Worm (Caenorhabditis elegans): ENCODE measurements around the gene npp-25.
A peak's percentile ranks its signal among the peaks of the same experiment; 100 is the strongest.

The npp-25 gene

ce11 chrIII:12945072-12945471, 19.3 kb upstream of the npp-25 start:
- TF ChIP-seq dve-1 (tag; optimal IDR thresholded peaks at IDR 0.05) (peak; percentile 42), ets-4 (tag; optimal IDR thresholded peaks at IDR 0.05) (no peak)

- TF ChIP-seq lim-6 (tag; optimal IDR thresholded peaks at IDR 0.05) (no peak), nfya-1 (tag; optimal IDR thresholded peaks at IDR 0.05) (peak; percentile 98)
Observed at ce11 chrIII:12944064-12944463, 18.3 kb upstream of the npp-25 start.

- no peak for TF ChIP-seq C38D4.7 (GFP tag; optimal IDR thresholded peaks at IDR 0.05)
- no peak for TF ChIP-seq ceh-6 (GFP tag; optimal IDR thresholded peaks at IDR 0.05)
- no peak for TF ChIP-seq hlh-30 (tag; optimal IDR thresholded peaks at IDR 0.05; ENCODE audit: insufficient read depth)
- TF ChIP-seq ceh-14 (tag; optimal IDR thresholded peaks at IDR 0.05): no peak
- no peak for TF ChIP-seq nhr-232 (tag; optimal IDR thresholded peaks at IDR 0.05)
- TF ChIP-seq ceh-18 (tag; optimal IDR thresholded peaks at IDR 0.05): no peak
- TF ChIP-seq ceh-45 (GFP tag; IDR thresholded peaks at IDR 0.05): no peak
- no peak for TF ChIP-seq F13H6.1 (tag; optimal IDR thresholded peaks at IDR 0.05)
- TF ChIP-seq nfya-1 (tag; optimal IDR thresholded peaks at IDR 0.05): no peak
- TF ChIP-seq rnt-1 (tag; optimal IDR thresholded peaks at IDR 0.05): no peak
- no peak for TF ChIP-seq unc-42 (tag; optimal IDR thresholded peaks at IDR 0.05)
- no peak for TF ChIP-seq pros-1 (tag; optimal IDR thresholded peaks at IDR 0.05)
- TF ChIP-seq elt-4 (tag; optimal IDR thresholded peaks at IDR 0.05): no peak
- no peak for TF ChIP-seq sdc-2 (tag; optimal IDR thresholded peaks at IDR 0.05)
Observed at ce11 chrIII:12942307-12942706, 16.5 kb upstream of the npp-25 start, which contains the start of gene unc-25. TSS of gene unc-25 (plus strand) at chrIII:12942651.

- TF ChIP-seq F13H6.1 (tag; optimal IDR thresholded peaks at IDR 0.05): no peak
Observed at ce11 chrIII:12934417-12934816, 8.6 kb upstream of the npp-25 start, which contains the start of gene epg-3. TSS of gene epg-3 (plus strand) at chrIII:12934717.

- no peak for TF ChIP-seq sox-4 (tag; optimal IDR thresholded peaks at IDR 0.05)
- TF ChIP-seq fax-1 (tag; optimal IDR thresholded peaks at IDR 0.05): no peak
- no peak for TF ChIP-seq ama-1 (optimal IDR thresholded peaks at IDR 0.05)
- no peak for TF ChIP-seq npax-4 (tag; optimal IDR thresholded peaks at IDR 0.05)
- no peak for TF ChIP-seq mec-3 (tag; optimal IDR thresholded peaks at IDR 0.05; ENCODE audit: borderline replicate concordance)
Observed at ce11 chrIII:12932776-12933175, 7.0 kb upstream of the npp-25 start.

ce11 chrIII:12931786-12932427, 6.1 kb upstream of the npp-25 start, which contains the start of gene rbm-7:
TSS of gene rbm-7 (minus strand) at chrIII:12931867.
- TF ChIP-seq madf-2 (tag; optimal IDR thresholded peaks at IDR 0.05): no peak
- peak; percentile 2 for TF ChIP-seq ceh-34 (tag; optimal IDR thresholded peaks at IDR 0.05)
- peak; percentile 6 for TF ChIP-seq ceh-31 (tag; optimal IDR thresholded peaks at IDR 0.05)
- TF ChIP-seq K02D7.2 (tag; optimal IDR thresholded peaks at IDR 0.05): peak; percentile 59
- peak; percentile 32 for TF ChIP-seq nfya-1 (tag; optimal IDR thresholded peaks at IDR 0.05)
- TF ChIP-seq che-1 (tag; optimal IDR thresholded peaks at IDR 0.05): no peak

ce11 chrIII:12931108-12931507, 5.3 kb upstream of the npp-25 start:
- no peak for TF ChIP-seq ceh-48 (tag; optimal IDR thresholded peaks at IDR 0.05)
- TF ChIP-seq F13H6.1 (tag; optimal IDR thresholded peaks at IDR 0.05): no peak
- no peak for TF ChIP-seq ceh-24 (tag; optimal IDR thresholded peaks at IDR 0.05)
- no peak for TF ChIP-seq sox-2 (GFP tag; IDR thresholded peaks at IDR 0.05)
- TF ChIP-seq K09A11.1 (tag; optimal IDR thresholded peaks at IDR 0.05; ENCODE audit: insufficient read depth): no peak
- TF ChIP-seq fkh-6 (tag; optimal IDR thresholded peaks at IDR 0.05): no peak
- TF ChIP-seq ztf-16 (tag; optimal IDR thresholded peaks at IDR 0.05): no peak
- no peak for TF ChIP-seq pha-2 (tag; optimal IDR thresholded peaks at IDR 0.05)
